Worm (Caenorhabditis elegans): ENCODE results near the gene R31.2.
A peak's percentile ranks its signal among the peaks of the same experiment; 100 is the strongest.

The R31.2 gene

ce11 chrV:11885939-11886338, 31.4 kb upstream of the R31.2 start:
- no peak for TF ChIP-seq unc-39 (tag; optimal IDR thresholded peaks at IDR 0.05)
- TF ChIP-seq aly-2 (tag; optimal IDR thresholded peaks at IDR 0.05): no peak
- no peak for TF ChIP-seq snpc-4 (tag; optimal IDR thresholded peaks at IDR 0.05)
- TF ChIP-seq zag-1 (tag; optimal IDR thresholded peaks at IDR 0.05): no peak
- TF ChIP-seq nhr-10 (tag; optimal IDR thresholded peaks at IDR 0.05): no peak
- no peak for TF ChIP-seq skn-1 (tag; optimal IDR thresholded peaks at IDR 0.05)
- peak; percentile 51 for TF ChIP-seq C34F6.9 (tag; optimal IDR thresholded peaks at IDR 0.05)
- no peak for TF ChIP-seq nhr-237 (tag; optimal IDR thresholded peaks at IDR 0.05)
- no peak for TF ChIP-seq elt-3 (tag; optimal IDR thresholded peaks at IDR 0.05)
- TF ChIP-seq ztf-1 (GFP tag; conservative IDR thresholded peaks at IDR 0.05): no peak
- peak; percentile 10 for TF ChIP-seq fos-1 (tag; optimal IDR thresholded peaks at IDR 0.05)
- TF ChIP-seq lin-13 (GFP tag; optimal IDR thresholded peaks at IDR 0.05): peak; percentile 25
- TF ChIP-seq ceh-16 (tag; optimal IDR thresholded peaks at IDR 0.05): no peak
- TF ChIP-seq lin-39 (tag; optimal IDR thresholded peaks at IDR 0.05): no peak
- peak; percentile 95 for TF ChIP-seq sma-9 (GFP tag; optimal IDR thresholded peaks at IDR 0.05)
- no peak for TF ChIP-seq sma-9 (tag; optimal IDR thresholded peaks at IDR 0.05)
- no peak for TF ChIP-seq R02D3.7 (tag; optimal IDR thresholded peaks at IDR 0.05)
- TF ChIP-seq ZK546.5 (tag; optimal IDR thresholded peaks at IDR 0.05): no peak
- no peak for TF ChIP-seq unc-62 (GFP tag; optimal IDR thresholded peaks at IDR 0.05)
- TF ChIP-seq mab-5 (tag; optimal IDR thresholded peaks at IDR 0.05): no peak
- peak in 1 of 2 experiments; percentile 84 for TF ChIP-seq mdl-1 (tag; optimal IDR thresholded peaks at IDR 0.05)
- TF ChIP-seq ceh-82 (tag; optimal IDR thresholded peaks at IDR 0.05): no peak
- no peak for TF ChIP-seq alr-1 (tag; optimal IDR thresholded peaks at IDR 0.05)
- TF ChIP-seq Y55F3AM.14 (GFP tag; optimal IDR thresholded peaks at IDR 0.05): no peak
- TF ChIP-seq nhr-129 (tag; optimal IDR thresholded peaks at IDR 0.05): peak; percentile 91
- TF ChIP-seq nhr-21 (tag; optimal IDR thresholded peaks at IDR 0.05): peak; percentile 58
- TF ChIP-seq nhr-11 (tag; optimal IDR thresholded peaks at IDR 0.05): no peak
- no peak for TF ChIP-seq dmd-4 (tag; optimal IDR thresholded peaks at IDR 0.05)
- TF ChIP-seq unc-55 (GFP tag; optimal IDR thresholded peaks at IDR 0.05): no peak
- peak; percentile 13 for TF ChIP-seq nhr-25 (tag; optimal IDR thresholded peaks at IDR 0.05)
- TF ChIP-seq sem-4 (tag; optimal IDR thresholded peaks at IDR 0.05): no peak
- peak; percentile 3 for TF ChIP-seq nhr-6 (tag; optimal IDR thresholded peaks at IDR 0.05)
- TF ChIP-seq blmp-1 (tag; optimal IDR thresholded peaks at IDR 0.05; ENCODE audit: insufficient read depth): peak; percentile 69
- TF ChIP-seq ama-1 (optimal IDR thresholded peaks at IDR 0.05): no peak
- no peak for TF ChIP-seq nhr-12 (tag; optimal IDR thresholded peaks at IDR 0.05)
- TF ChIP-seq peb-1 (tag; optimal IDR thresholded peaks at IDR 0.05): no peak
- TF ChIP-seq gmeb-1 (tag; optimal IDR thresholded peaks at IDR 0.05): peak; percentile 70
- TF ChIP-seq ztf-11 (tag; optimal IDR thresholded peaks at IDR 0.05): no peak
- peak; percentile 52 for TF ChIP-seq sma-3 (GFP tag; optimal IDR thresholded peaks at IDR 0.05)
- no peak for TF ChIP-seq nhr-77 (tag; optimal IDR thresholded peaks at IDR 0.05)
- peak; percentile 60 for TF ChIP-seq ztf-4 (tag; optimal IDR thresholded peaks at IDR 0.05)
- no peak for TF ChIP-seq elt-1 (tag; optimal IDR thresholded peaks at IDR 0.05)
- TF ChIP-seq crh-2 (tag; optimal IDR thresholded peaks at IDR 0.05): peak; percentile 82
- peak; percentile 87 for TF ChIP-seq F13H6.1 (tag; optimal IDR thresholded peaks at IDR 0.05)
- TF ChIP-seq mbf-1 (tag; optimal IDR thresholded peaks at IDR 0.05): no peak
- peak; percentile 51 for TF ChIP-seq egl-27 (tag; optimal IDR thresholded peaks at IDR 0.05)
- no peak for TF ChIP-seq nhr-23 (tag; optimal IDR thresholded peaks at IDR 0.05)
- TF ChIP-seq lin-11 (tag; optimal IDR thresholded peaks at IDR 0.05): no peak
- peak in 1 of 2 experiments; percentile 74 for TF ChIP-seq lsy-2 (tag; optimal IDR thresholded peaks at IDR 0.05)
